Fruit fly (Drosophila melanogaster) whole organism, pupa: ENCODE results near the gene Dlg5.

ENCODE experiments used
- CG10348 ChIP-seq: fragments of 200-800 bp; sonication (Bioruptor generic); IDR thresholded peaks from 2 replicates; pipeline ENCODE4 v1.3.6; 2022; ENCODE audit warnings: missing biosample characterization, missing genetic modification characterization
- CG12605 ChIP-seq: fragments of 200-800 bp; sonication (Bioruptor generic); IDR thresholded peaks from 2 replicates; pipeline ENCODE4 v1.3.6; 2022; ENCODE audit warnings: missing biosample characterization, missing genetic modification characterization
- CG13204 ChIP-seq: fragments of 200-800 bp; sonication (Bioruptor generic); optimal IDR thresholded peaks from 2 replicates; lab custom pipeline; 2018; ENCODE audit warnings: missing biosample characterization, mild to moderate bottlenecking, missing genetic modification characterization, moderate library complexity
- CG14655 ChIP-seq: fragments of 200-800 bp; sonication (Bioruptor generic); optimal IDR thresholded peaks from 3 replicates; lab custom pipeline; 2017; ENCODE audit warnings: mild to moderate bottlenecking, missing biosample characterization, missing genetic modification reagents, missing genetic modification characterization
- CG15710 ChIP-seq: fragments of 200-800 bp; sonication (Bioruptor generic); optimal IDR thresholded peaks from 2 replicates; lab custom pipeline; 2018; ENCODE audit warnings: missing biosample characterization, mild to moderate bottlenecking, missing genetic modification characterization, moderate library complexity
- CG17806 ChIP-seq: fragments of 200-800 bp; sonication (Bioruptor generic); optimal IDR thresholded peaks from 2 replicates; lab custom pipeline; 2018; ENCODE audit warnings: missing biosample characterization, mild to moderate bottlenecking, missing genetic modification characterization, moderate library complexity
- CG32121 ChIP-seq: fragments of 200-800 bp; sonication (Bioruptor generic); IDR thresholded peaks from 2 replicates; pipeline ENCODE4 v1.3.6; 2022; ENCODE audit warnings: missing biosample characterization, missing genetic modification characterization
- CG34367 ChIP-seq: fragments of 200-800 bp; sonication (Bioruptor generic); optimal IDR thresholded peaks from 2 replicates; lab custom pipeline; 2018; ENCODE audit warnings: missing biosample characterization, mild to moderate bottlenecking, missing genetic modification characterization
- CG4496 ChIP-seq: fragments of 200-800 bp; sonication (Bioruptor generic); IDR thresholded peaks from 3 replicates; pipeline ENCODE4 v1.3.6; 2022; ENCODE audit warnings: missing biosample characterization, missing genetic modification characterization
- CG8159 ChIP-seq: fragments of 200-800 bp; sonication (Bioruptor generic); optimal IDR thresholded peaks from 3 replicates; lab custom pipeline; 2018; ENCODE audit warnings: missing biosample characterization, mild to moderate bottlenecking, missing genetic modification characterization, moderate library complexity
- CG8301 ChIP-seq: fragments of 200-800 bp; sonication (Bioruptor generic); optimal IDR thresholded peaks from 2 replicates; lab custom pipeline; 2018; ENCODE audit warnings: missing biosample characterization, mild to moderate bottlenecking, missing genetic modification characterization
- CG9948 ChIP-seq: fragments of 200-800 bp; sonication (Bioruptor generic); optimal IDR thresholded peaks from 2 replicates; lab custom pipeline; 2018; ENCODE audit warnings: missing biosample characterization, mild to moderate bottlenecking, missing genetic modification characterization, moderate library complexity
- D1 ChIP-seq: fragments of 200-800 bp; sonication (Bioruptor generic); optimal IDR thresholded peaks from 2 replicates; lab custom pipeline; 2018; ENCODE audit warnings: missing biosample characterization, mild to moderate bottlenecking, missing genetic modification characterization, moderate library complexity
- EcR ChIP-seq: fragments of 200-800 bp; sonication (Bioruptor generic); optimal IDR thresholded peaks from 3 replicates; lab custom pipeline; 2019; ENCODE audit warnings: missing biosample characterization, missing genetic modification characterization, mild to moderate bottlenecking, moderate library complexity, missing genetic modification reagents
- Ets98B ChIP-seq: fragments of 200-800 bp; sonication (Bioruptor generic); IDR thresholded peaks from 2 replicates; pipeline ENCODE4 v1.3.6; 2022; ENCODE audit warnings: missing biosample characterization, missing genetic modification characterization
- Pif1A ChIP-seq: fragments of 200-800 bp; sonication (Bioruptor generic); optimal IDR thresholded peaks from 3 replicates; lab custom pipeline; 2016; ENCODE audit warnings: missing biosample characterization, missing genetic modification characterization
- Pif1B ChIP-seq: fragments of 200-800 bp; sonication (Bioruptor generic); optimal IDR thresholded peaks from 3 replicates; lab custom pipeline; 2016; ENCODE audit warnings: missing biosample characterization, missing genetic modification characterization
- Snoo ChIP-seq: fragments of 200-800 bp; sonication (Bioruptor generic); optimal IDR thresholded peaks from 3 replicates; lab custom pipeline; 2017; ENCODE audit warnings: missing biosample characterization, mild to moderate bottlenecking, missing genetic modification characterization, inconsistent platforms
- fd96Ca ChIP-seq: fragments of 200-800 bp; sonication (Bioruptor generic); IDR thresholded peaks from 3 replicates; pipeline ENCODE4 v1.3.6; 2022; ENCODE audit warnings: missing biosample characterization, missing genetic modification characterization
- gl ChIP-seq: fragments of 200-800 bp; sonication (Bioruptor generic); optimal IDR thresholded peaks from 2 replicates; lab custom pipeline; 2018; ENCODE audit warnings: missing biosample characterization, mild to moderate bottlenecking, missing genetic modification characterization
- rn ChIP-seq: fragments of 200-800 bp; sonication (Bioruptor generic); IDR thresholded peaks from 2 replicates; pipeline ENCODE4 v1.3.6; 2022; ENCODE audit warnings: missing biosample characterization, missing genetic modification characterization

The Dlg5 gene

dm6 chr2L:11516526-11517441 is at the start of gene Dlg5, which contains the start of gene CG4970:
Gene Dlg5, minus strand, starts transcription at chr2L:11517081.
Gene CG4970, plus strand, starts transcription at chr2L:11517391.
- TF ChIP-seq CG17806 (tag; lab: Kevin White, UChicago): no peak
- TF ChIP-seq rn (GFP tag; lab: Robert Waterston, UW): no peak
- peak; percentile 73 for TF ChIP-seq EcR (GFP tag; lab: Kevin White, UChicago)
- peak; percentile 64; the same call in 1 of the 3 replicates for TF ChIP-seq CG4496 (GFP tag; lab: Robert Waterston, UW)
- TF ChIP-seq CG9948 (tag; lab: Kevin White, UChicago): no peak
- TF ChIP-seq CG12605: peak; percentile 67
- no peak for TF ChIP-seq Snoo (tag; lab: Kevin White, UChicago)
- TF ChIP-seq Pif1A (GFP tag; lab: Kevin White, UChicago): no peak
- TF ChIP-seq CG13204 (GFP tag; lab: Kevin White, UChicago): no peak
- 0 out of 2 replicates have a peak, but pooled peaks have one; percentile 11 for TF ChIP-seq Ets98B (GFP tag; lab: Robert Waterston, UW)
- TF ChIP-seq fd96Ca (GFP tag; lab: Robert Waterston, UW): no peak
- TF ChIP-seq CG34367: peak; percentile 25

- no peak for TF ChIP-seq Ets98B (GFP tag; lab: Robert Waterston, UW)
- TF ChIP-seq CG34367: no peak
- TF ChIP-seq CG12605: no peak
- no peak for TF ChIP-seq D1 (tag; lab: Kevin White, UChicago)
- no peak for TF ChIP-seq CG14655 (GFP tag; lab: Kevin White, UChicago)
- TF ChIP-seq rn (GFP tag; lab: Robert Waterston, UW): no peak
- TF ChIP-seq CG10348 (GFP tag; lab: Robert Waterston, UW): no peak
- TF ChIP-seq CG4496 (GFP tag; lab: Robert Waterston, UW): no peak
- TF ChIP-seq Snoo (tag; lab: Kevin White, UChicago): no peak
- TF ChIP-seq Pif1B (GFP tag; lab: Kevin White, UChicago): no peak
- TF ChIP-seq CG13204 (GFP tag; lab: Kevin White, UChicago): no peak
- no peak for TF ChIP-seq CG8301 (tag; lab: Kevin White, UChicago)
- TF ChIP-seq CG32121 (GFP tag; lab: Robert Waterston, UW): no peak
- no peak for TF ChIP-seq Pif1A (GFP tag; lab: Kevin White, UChicago)
- TF ChIP-seq CG17806 (tag; lab: Kevin White, UChicago): no peak
Observed at dm6 chr2L:11553825-11554224, 36.9 kb upstream of the Dlg5 start.

- TF ChIP-seq CG4496 (GFP tag; lab: Robert Waterston, UW) (no peak), CG8301 (tag; lab: Kevin White, UChicago) (no peak), D1 (tag; lab: Kevin White, UChicago) (no peak), EcR (GFP tag; lab: Kevin White, UChicago) (no peak), CG9948 (tag; lab: Kevin White, UChicago) (no peak), CG17806 (tag; lab: Kevin White, UChicago) (no peak), CG8159 (tag; lab: Kevin White, UChicago) (no peak), gl (tag; lab: Kevin White, UChicago) (no peak), CG12605 (no peak), CG15710 (tag; lab: Kevin White, UChicago) (no peak), CG32121 (GFP tag; lab: Robert Waterston, UW) (no peak), fd96Ca (GFP tag; lab: Robert Waterston, UW) (no peak), rn (GFP tag; lab: Robert Waterston, UW) (no peak), CG34367 (no peak), CG14655 (GFP tag; lab: Kevin White, UChicago) (no peak)
- TF ChIP-seq, all 21 proteins: peak for 0
Observed at dm6 chr2L:11535845-11536244, 19.0 kb upstream of the Dlg5 start, which contains the start of gene CG43438. Gene CG43438, plus strand, starts transcription at chr2L:11536145.

- TF ChIP-seq CG13204 (GFP tag; lab: Kevin White, UChicago) (no peak), CG12605 (no peak), gl (tag; lab: Kevin White, UChicago) (no peak), EcR (GFP tag; lab: Kevin White, UChicago) (no peak), Ets98B (GFP tag; lab: Robert Waterston, UW) (no peak), CG32121 (GFP tag; lab: Robert Waterston, UW) (no peak), Pif1A (GFP tag; lab: Kevin White, UChicago) (no peak), Pif1B (GFP tag; lab: Kevin White, UChicago) (no peak), CG17806 (tag; lab: Kevin White, UChicago) (no peak)
Observed at dm6 chr2L:11531520-11531919, 14.6 kb upstream of the Dlg5 start, which contains the start of gene CG34162. Gene CG34162, plus strand, starts transcription at chr2L:11531820.

dm6 chr2L:11530952-11531351 is 14.1 kb upstream of the Dlg5 start, which contains the start of gene CG31706:
Gene CG31706, minus strand, starts transcription at chr2L:11531052.
- no peak for TF ChIP-seq fd96Ca (GFP tag; lab: Robert Waterston, UW)
- TF ChIP-seq Snoo (tag; lab: Kevin White, UChicago): no peak
- no peak for TF ChIP-seq CG15710 (tag; lab: Kevin White, UChicago)
- TF ChIP-seq CG13204 (GFP tag; lab: Kevin White, UChicago): no peak
- no peak for TF ChIP-seq Pif1A (GFP tag; lab: Kevin White, UChicago)
- no peak for TF ChIP-seq rn (GFP tag; lab: Robert Waterston, UW)
- TF ChIP-seq CG12605: no peak
- no peak for TF ChIP-seq CG10348 (GFP tag; lab: Robert Waterston, UW)
- TF ChIP-seq CG14655 (GFP tag; lab: Kevin White, UChicago): no peak
- no peak for TF ChIP-seq Pif1B (GFP tag; lab: Kevin White, UChicago)
- TF ChIP-seq CG9948 (tag; lab: Kevin White, UChicago): no peak
- no peak for TF ChIP-seq CG32121 (GFP tag; lab: Robert Waterston, UW)
- no peak for TF ChIP-seq CG8301 (tag; lab: Kevin White, UChicago)
- TF ChIP-seq, all 21 proteins: peak for 0
